Fruit fly (Drosophila melanogaster) whole organism, embryonic: Measurements from ENCODE around the gene Tsc1.

Source experiments
- Abd-B ChIP-seq: fragments of 200-800 bp; sonication (Bioruptor generic); optimal IDR thresholded peaks from 2 replicates; lab custom pipeline; 2018; ENCODE audit warnings: missing biosample characterization, mild to moderate bottlenecking, missing genetic modification characterization, moderate library complexity
- Adf1 ChIP-seq: fragments of 200-800 bp; sonication (Bioruptor generic); IDR thresholded peaks from 2 replicates; pipeline ENCODE4 v1.3.6; 2022; ENCODE audit warnings: missing biosample characterization, missing genetic modification characterization
- Atf3 ChIP-seq: fragments of 200-800 bp; sonication (Bioruptor generic); optimal IDR thresholded peaks from 3 replicates; lab custom pipeline; 2016; ENCODE audit warnings: missing biosample characterization, missing genetic modification characterization
- B-H2 ChIP-seq: fragments of 200-800 bp; sonication (Bioruptor generic); optimal IDR thresholded peaks from 2 replicates; lab custom pipeline; 2018; ENCODE audit warnings: missing biosample characterization, mild to moderate bottlenecking, missing genetic modification characterization
- C15 ChIP-seq: fragments of 200-800 bp; sonication (Bioruptor generic); IDR thresholded peaks from 3 replicates; pipeline ENCODE4 v1.3.6; 2022; ENCODE audit warnings: missing biosample characterization, missing genetic modification characterization
- CG10147 ChIP-seq: fragments of 200-800 bp; sonication (Bioruptor generic); optimal IDR thresholded peaks from 2 replicates; lab custom pipeline; 2019; ENCODE audit warnings: missing biosample characterization, mild to moderate bottlenecking, missing genetic modification characterization, moderate library complexity
- CG10321 ChIP-seq: fragments of 200-800 bp; sonication (Bioruptor generic); IDR thresholded peaks from 2 replicates; pipeline ENCODE4 v1.3.6; 2022; ENCODE audit warnings: missing biosample characterization, missing genetic modification characterization
- CG12236 ChIP-seq: fragments of 200-800 bp; sonication (Bioruptor generic); optimal IDR thresholded peaks from 2 replicates; lab custom pipeline; 2016; ENCODE audit warnings: missing biosample characterization, missing genetic modification characterization
- CG12299 ChIP-seq: fragments of 200-800 bp; sonication (Bioruptor generic); optimal IDR thresholded peaks from 2 replicates; lab custom pipeline; 2018; ENCODE audit warnings: missing biosample characterization, mild to moderate bottlenecking, missing genetic modification characterization
- CG15011 ChIP-seq: fragments of 200-800 bp; sonication (Bioruptor generic); optimal IDR thresholded peaks from 3 replicates; lab custom pipeline; 2018; ENCODE audit warnings: missing biosample characterization, mild to moderate bottlenecking, missing genetic modification characterization
- CG1603 ChIP-seq: fragments of 200-800 bp; sonication (Bioruptor generic); optimal IDR thresholded peaks from 2 replicates; lab custom pipeline; 2019; ENCODE audit warnings: missing biosample characterization, mild to moderate bottlenecking, missing genetic modification characterization, moderate library complexity
- CG1647 ChIP-seq: fragments of 200-800 bp; sonication (Bioruptor generic); optimal IDR thresholded peaks from 3 replicates; lab custom pipeline; 2016; ENCODE audit warnings: missing biosample characterization, missing genetic modification characterization
- CG17802 ChIP-seq: fragments of 200-800 bp; sonication (Bioruptor generic); optimal IDR thresholded peaks from 2 replicates; lab custom pipeline; 2018; ENCODE audit warnings: missing biosample characterization, mild to moderate bottlenecking, missing genetic modification characterization, moderate library complexity
- CG3163 ChIP-seq: fragments of 200-800 bp; sonication (Bioruptor generic); optimal IDR thresholded peaks from 3 replicates; lab custom pipeline; 2016; ENCODE audit warnings: missing biosample characterization, missing genetic modification characterization
- CG32532 ChIP-seq: fragments of 200-800 bp; sonication (Bioruptor generic); IDR thresholded peaks from 2 replicates; pipeline ENCODE4 v1.3.6; 2022; ENCODE audit warnings: missing biosample characterization, missing genetic modification characterization
- CG33557 ChIP-seq: fragments of 200-800 bp; sonication (Bioruptor generic); optimal IDR thresholded peaks from 2 replicates; lab custom pipeline; 2019; ENCODE audit warnings: missing biosample characterization, mild to moderate bottlenecking, missing genetic modification characterization, moderate library complexity
- CG5245 ChIP-seq: fragments of 200-800 bp; sonication (Bioruptor generic); optimal IDR thresholded peaks from 3 replicates; lab custom pipeline; 2016; ENCODE audit warnings: missing biosample characterization, missing genetic modification characterization
- CG7963 ChIP-seq: fragments of 200-800 bp; sonication (Bioruptor generic); IDR thresholded peaks from 3 replicates; pipeline ENCODE4 v1.3.6; 2022; ENCODE audit warnings: missing biosample characterization, missing genetic modification characterization; ENCODE audit not compliant: partially characterized antibody
- CG8290 ChIP-seq, 3 experiments: fragments of 200-800 bp; sonication (Bioruptor generic); optimal IDR thresholded peaks; 2 replicates each; lab custom pipeline; 2016 to 2019; ENCODE audit warnings: missing biosample characterization in 3 of 3, missing genetic modification characterization in 3 of 3, mild to moderate bottlenecking in 2 of 3, moderate library complexity in 1 of 3
- CG9727 ChIP-seq: fragments of 200-800 bp; sonication (Bioruptor generic); optimal IDR thresholded peaks from 3 replicates; lab custom pipeline; 2017; ENCODE audit warnings: missing biosample characterization, mild to moderate bottlenecking, missing genetic modification characterization
- CTCF ChIP-seq: fragments of 200-800 bp; sonication (Bioruptor generic); optimal IDR thresholded peaks from 2 replicates; lab custom pipeline; 2017; ENCODE audit warnings: missing biosample characterization, mild to moderate bottlenecking, missing genetic modification characterization, moderate library complexity
- CoRest ChIP-seq: fragments of 200-800 bp; sonication (Bioruptor generic); optimal IDR thresholded peaks from 3 replicates; lab custom pipeline; 2018; ENCODE audit warnings: missing biosample characterization, mild to moderate bottlenecking, missing genetic modification characterization, moderate library complexity
- Dbx ChIP-seq: fragments of 200-800 bp; sonication (Bioruptor generic); IDR thresholded peaks from 3 replicates; pipeline ENCODE4 v1.3.6; 2022; ENCODE audit warnings: missing biosample characterization, missing genetic modification characterization
- Dip2 ChIP-seq: fragments of 200-800 bp; sonication (Bioruptor generic); IDR thresholded peaks from 2 replicates; pipeline ENCODE4 v1.3.6; 2022; ENCODE audit warnings: missing biosample characterization, missing genetic modification characterization
- Doc2 ChIP-seq: fragments of 200-800 bp; sonication (Bioruptor generic); IDR thresholded peaks from 2 replicates; pipeline ENCODE4 v1.3.6; 2022; ENCODE audit warnings: missing biosample characterization, missing genetic modification characterization
- HmgD ChIP-seq: fragments of 200-800 bp; sonication (Bioruptor generic); optimal IDR thresholded peaks from 3 replicates; lab custom pipeline; 2016; ENCODE audit warnings: missing biosample characterization, missing genetic modification characterization
- Hr39 ChIP-seq: fragments of >200 bp; optimal IDR thresholded peaks from 2 replicates; lab custom pipeline; 2017
- MBD-R2 ChIP-seq: fragments of 200-800 bp; sonication (Bioruptor generic); IDR thresholded peaks from 2 replicates; pipeline ENCODE4 v1.3.6; 2022; ENCODE audit warnings: missing biosample characterization, missing genetic modification characterization
- Med ChIP-seq: fragments of 200-800 bp; sonication (Bioruptor generic); peaks from one replicate; lab custom pipeline; 2016; ENCODE audit warnings: missing biosample characterization, missing genetic modification characterization, mild to moderate bottlenecking, inconsistent platforms, moderate library complexity
- NK7.1 ChIP-seq: fragments of 200-800 bp; sonication (Bioruptor generic); optimal IDR thresholded peaks from 3 replicates; lab custom pipeline; 2016; ENCODE audit warnings: missing biosample characterization, missing genetic modification characterization
- Sin3A ChIP-seq: fragments of >200 bp; optimal IDR thresholded peaks from 2 replicates; lab custom pipeline; 2018
- Xbp1 ChIP-seq: fragments of 200-800 bp; sonication (Bioruptor generic); optimal IDR thresholded peaks from 3 replicates; lab custom pipeline; 2016; ENCODE audit warnings: missing biosample characterization, mild to moderate bottlenecking, missing genetic modification characterization
- al ChIP-seq: fragments of 200-800 bp; sonication (Bioruptor generic); IDR thresholded peaks from 2 replicates; pipeline ENCODE4 v1.3.6; 2022; ENCODE audit warnings: missing biosample characterization, missing genetic modification characterization
- caup ChIP-seq: fragments of 200-800 bp; sonication (Bioruptor generic); optimal IDR thresholded peaks from 3 replicates; lab custom pipeline; 2017; ENCODE audit warnings: missing biosample characterization, mild to moderate bottlenecking, missing genetic modification characterization, moderate library complexity; ENCODE audit not compliant: severe bottlenecking
- dmrt99B ChIP-seq: fragments of 200-800 bp; sonication (Bioruptor generic); optimal IDR thresholded peaks from 2 replicates; lab custom pipeline; 2018; ENCODE audit warnings: missing biosample characterization, mild to moderate bottlenecking, missing genetic modification characterization, moderate library complexity
- insv ChIP-seq, 2 experiments: fragments of 200-800 bp; sonication (Bioruptor generic); optimal IDR thresholded peaks; 3 replicates each; lab custom pipeline; 2016 to 2018; ENCODE audit warnings: missing biosample characterization in 2 of 2, missing genetic modification characterization in 2 of 2
- kah ChIP-seq: fragments of 200-800 bp; sonication (Bioruptor generic); optimal IDR thresholded peaks from 2 replicates; lab custom pipeline; 2018; ENCODE audit warnings: missing biosample characterization, mild to moderate bottlenecking, missing genetic modification characterization
- kay ChIP-seq: fragments of 200-800 bp; sonication (Bioruptor generic); optimal IDR thresholded peaks from 2 replicates; lab custom pipeline; 2016; ENCODE audit warnings: missing biosample characterization, missing genetic modification characterization
- ken ChIP-seq: fragments of 200-800 bp; sonication (Bioruptor generic); IDR thresholded peaks from 3 replicates; pipeline ENCODE4 v1.3.6; 2022; ENCODE audit warnings: missing biosample characterization, missing genetic modification characterization
- lov ChIP-seq, 2 experiments: fragments of 200-800 bp in 1 of 2; fragments of >200 bp in 1 of 2; sonication (Bioruptor generic) in 1 of 2; IDR thresholded peaks in 1 of 2; optimal IDR thresholded peaks in 1 of 2; 2 replicates in 1 of 2; 3 replicates in 1 of 2; pipeline versions ENCODE4 v1.3.6 to Lab custom; 2017 to 2022; ENCODE audit warnings: missing biosample characterization in 1 of 2, missing genetic modification characterization in 1 of 2
- luna ChIP-seq: fragments of 200-800 bp; sonication (Bioruptor generic); optimal IDR thresholded peaks from 2 replicates; lab custom pipeline; 2016; ENCODE audit warnings: missing biosample characterization, missing genetic modification characterization
- nau ChIP-seq: fragments of 200-800 bp; sonication (Bioruptor generic); optimal IDR thresholded peaks from 3 replicates; lab custom pipeline; 2017; ENCODE audit warnings: missing biosample characterization, mild to moderate bottlenecking, missing genetic modification characterization, missing genetic modification reagents
- peb ChIP-seq: fragments of 200-800 bp; sonication (Bioruptor generic); IDR thresholded peaks from 2 replicates; pipeline ENCODE4 v1.3.6; 2022; ENCODE audit warnings: missing biosample characterization, missing genetic modification characterization
- schlank ChIP-seq: fragments of 200-800 bp; sonication (Bioruptor generic); optimal IDR thresholded peaks from 2 replicates; lab custom pipeline; 2018; ENCODE audit warnings: missing biosample characterization, mild to moderate bottlenecking, missing genetic modification characterization
- shn ChIP-seq: fragments of 200-800 bp; sonication (Bioruptor generic); optimal IDR thresholded peaks from 3 replicates; lab custom pipeline; 2016; ENCODE audit warnings: missing biosample characterization, missing genetic modification characterization
- sisA ChIP-seq: fragments of 200-800 bp; sonication (Bioruptor generic); IDR thresholded peaks from 2 replicates; pipeline ENCODE4 v1.3.6; 2022; ENCODE audit warnings: missing biosample characterization, missing genetic modification characterization
- stc ChIP-seq: fragments of 200-800 bp; sonication (Bioruptor generic); IDR thresholded peaks from 2 replicates; pipeline ENCODE4 v1.3.6; 2022; ENCODE audit warnings: missing biosample characterization, missing genetic modification characterization
- toy ChIP-seq: fragments of 200-800 bp; sonication (Bioruptor generic); IDR thresholded peaks from 2 replicates; pipeline ENCODE4 v1.3.6; 2022; ENCODE audit warnings: missing biosample characterization, missing genetic modification characterization
- unpg ChIP-seq: fragments of 200-800 bp; sonication (Bioruptor generic); optimal IDR thresholded peaks from 3 replicates; lab custom pipeline; 2018; ENCODE audit warnings: missing biosample characterization, mild to moderate bottlenecking, missing genetic modification characterization, moderate library complexity
- wor ChIP-seq: fragments of 200-800 bp; sonication (Bioruptor generic); IDR thresholded peaks from 2 replicates; pipeline ENCODE4 v1.3.6; 2022; ENCODE audit warnings: missing biosample characterization, missing genetic modification characterization
- zen2 ChIP-seq: fragments of 200-800 bp; sonication (Bioruptor generic); IDR thresholded peaks from 3 replicates; pipeline ENCODE4 v1.3.6; 2022; ENCODE audit warnings: missing biosample characterization, missing genetic modification characterization; ENCODE audit not compliant: partially characterized antibody

The Tsc1 gene

dm6 chr3R:24108902-24109389 is 21.2 kb upstream of the Tsc1 start, which contains the start of the genes eIF4EHP and CG18428 (continued):
- TF ChIP-seq lov (optimal IDR thresholded peaks at IDR 0.05; lab: Kevin White, UChicago), result no peak
- no peak for TF ChIP-seq lov (GFP tag; IDR thresholded peaks at IDR 0.05; lab: Robert Waterston, UW)
- peak; percentile 99 for TF ChIP-seq CG12299
- peak; percentile 62 for TF ChIP-seq CG1603
- TF ChIP-seq CG1647 (GFP tag; lab: Kevin White, UChicago), result peak; percentile 87
- no peak for TF ChIP-seq Hr39 (lab: Kevin White, UChicago)
- TF ChIP-seq Xbp1, result peak; percentile 99
- TF ChIP-seq toy, result no peak; the same call in 1 of the 2 replicates
- TF ChIP-seq stc (GFP tag; lab: Robert Waterston, UW), result no peak
- TF ChIP-seq Dbx (GFP tag; lab: Robert Waterston, UW), result no peak
- TF ChIP-seq CG33557, result peak; percentile 100
- peak; percentile 100 for TF ChIP-seq B-H2 (GFP tag; lab: Kevin White, UChicago)
- no peak for TF ChIP-seq Sin3A
- TF ChIP-seq Atf3 (GFP tag; lab: Kevin White, UChicago), result peak; percentile 70
- TF ChIP-seq schlank, result peak; percentile 97
- peak; percentile 98 for TF ChIP-seq CG8290 (GFP tag; optimal IDR thresholded peaks at IDR 0.05; lab: Kevin White, UChicago)
- TF ChIP-seq CG8290 (tag; optimal IDR thresholded peaks at IDR 0.05; lab: Kevin White, UChicago), result peak; percentile 88 to 96
- no peak for TF ChIP-seq sisA (GFP tag; lab: Robert Waterston, UW)
- TF ChIP-seq ken (GFP tag; lab: Robert Waterston, UW), result 0 out of 3 replicates have a peak, but pooled peaks have one; percentile 97
- peak; percentile 96 for TF ChIP-seq nau (GFP tag; lab: Kevin White, UChicago)
- peak; percentile 99 for TF ChIP-seq CG15011 (GFP tag; lab: Kevin White, UChicago)
- TF ChIP-seq dmrt99B, result peak; percentile 99
- peak in 1 of 2 experiments; percentile 88 for TF ChIP-seq insv (GFP tag; optimal IDR thresholded peaks at IDR 0.05; lab: Kevin White, UChicago)
- TF ChIP-seq MBD-R2 (GFP tag; lab: Robert Waterston, UW), result no peak; the same call in 1 of the 2 replicates
- peak; percentile 56 for TF ChIP-seq NK7.1 (GFP tag; lab: Kevin White, UChicago)
- TF ChIP-seq CG12236 (GFP tag; lab: Kevin White, UChicago), result peak; percentile 45
- TF ChIP-seq al (GFP tag; lab: Robert Waterston, UW), result no peak
- peak; percentile 76 for TF ChIP-seq CTCF
- TF ChIP-seq caup (GFP tag; lab: Kevin White, UChicago), result peak; percentile 99
- TF ChIP-seq CG9727 (GFP tag; lab: Kevin White, UChicago), result peak; percentile 100
- TF ChIP-seq Dip2, result no peak
- no peak for TF ChIP-seq Doc2 (GFP tag; lab: Robert Waterston, UW)
- TF ChIP-seq CG32532 (GFP tag; lab: Robert Waterston, UW), result no peak
- TF ChIP-seq unpg, result peak; percentile 99
- TF ChIP-seq C15, result peak; percentile 97; the same call in 1 of the 3 replicates
- TF ChIP-seq kay (GFP tag; lab: Kevin White, UChicago), result peak; percentile 94
- peak; percentile 99 for TF ChIP-seq Abd-B
- no peak for TF ChIP-seq wor (GFP tag; lab: Robert Waterston, UW)
- TF ChIP-seq kah (GFP tag; lab: Kevin White, UChicago), result peak; percentile 98
- no peak; the same call in none of the 2 replicates for TF ChIP-seq peb
- peak; percentile 62 for TF ChIP-seq CG3163 (GFP tag; lab: Kevin White, UChicago)
- peak; percentile 57 for TF ChIP-seq luna (GFP tag; lab: Kevin White, UChicago)
- TF ChIP-seq zen2 (GFP tag; lab: Robert Waterston, UW), result no peak
- peak; percentile 96 for TF ChIP-seq CG5245 (GFP tag; lab: Kevin White, UChicago)
- TF ChIP-seq HmgD (GFP tag; lab: Kevin White, UChicago), result peak; percentile 71
- peak; percentile 100 for TF ChIP-seq CG10147
- peak; percentile 88 for TF ChIP-seq CG17802 (tag; lab: Kevin White, UChicago)
- TF ChIP-seq Med (GFP tag; lab: Kevin White, UChicago), result peak; percentile 98
- no peak for TF ChIP-seq CG7963
- TF ChIP-seq shn (GFP tag; lab: Kevin White, UChicago), result peak; percentile 67
- TF ChIP-seq Adf1 (GFP tag; lab: Robert Waterston, UW), result no peak
- TF ChIP-seq CG10321 (GFP tag; lab: Robert Waterston, UW), result 0 out of 2 replicates have a peak, but pooled peaks have one; percentile 87
- TF ChIP-seq CoRest (tag; lab: Kevin White, UChicago), result peak; percentile 100
